Fruit fly (Drosophila melanogaster) whole organism, embryonic: ENCODE data around the gene GluProRS.
A peak's percentile ranks its signal among the peaks of the same experiment; 100 is the strongest.

Experiments
- Abd-B ChIP-seq: fragments of 200-800 bp; sonication (Bioruptor generic); optimal IDR thresholded peaks from 2 replicates; lab custom pipeline; 2018; ENCODE audit warnings: missing biosample characterization, mild to moderate bottlenecking, missing genetic modification characterization, moderate library complexity
- Aef1 ChIP-seq: fragments of 200-800 bp; sonication (Bioruptor generic); IDR thresholded peaks from 3 replicates; pipeline ENCODE4 v1.3.6; 2022; ENCODE audit warnings: missing biosample characterization, missing genetic modification characterization
- Asciz ChIP-seq: fragments of 200-800 bp; sonication (Bioruptor generic); optimal IDR thresholded peaks from 2 replicates; lab custom pipeline; 2017; ENCODE audit warnings: missing biosample characterization, mild to moderate bottlenecking, missing genetic modification characterization, missing genetic modification reagents
- Atf6 ChIP-seq: fragments of 200-800 bp; sonication (Bioruptor generic); IDR thresholded peaks from 2 replicates; pipeline ENCODE4 v1.3.6; 2022; ENCODE audit warnings: missing biosample characterization, missing genetic modification characterization
- BtbVII ChIP-seq: fragments of 200-800 bp; sonication (Bioruptor generic); optimal IDR thresholded peaks from 3 replicates; lab custom pipeline; 2017; ENCODE audit warnings: missing biosample characterization, mild to moderate bottlenecking, missing genetic modification characterization
- CG1024 ChIP-seq: fragments of 200-800 bp; sonication (Bioruptor generic); IDR thresholded peaks from 2 replicates; pipeline ENCODE4 v1.3.6; 2022; ENCODE audit warnings: missing biosample characterization, missing genetic modification characterization
- CG10654 ChIP-seq: fragments of 200-800 bp; sonication (Bioruptor generic); optimal IDR thresholded peaks from 2 replicates; lab custom pipeline; 2016; ENCODE audit warnings: missing biosample characterization, missing genetic modification characterization
- CG13424 ChIP-seq: fragments of 200-800 bp; sonication (Bioruptor generic); optimal IDR thresholded peaks from 2 replicates; lab custom pipeline; 2019; ENCODE audit warnings: missing biosample characterization, mild to moderate bottlenecking, missing genetic modification characterization, moderate library complexity
- CG13775 ChIP-seq: fragments of 200-800 bp; sonication (Bioruptor generic); optimal IDR thresholded peaks from 3 replicates; lab custom pipeline; 2017; ENCODE audit warnings: missing biosample characterization, mild to moderate bottlenecking, missing genetic modification characterization
- CG3838 ChIP-seq: fragments of 200-800 bp; sonication (Bioruptor generic); optimal IDR thresholded peaks from 3 replicates; lab custom pipeline; 2016; ENCODE audit warnings: missing biosample characterization, missing genetic modification characterization
- CG4282 ChIP-seq: fragments of 200-800 bp; sonication (Bioruptor generic); optimal IDR thresholded peaks from 2 replicates; lab custom pipeline; 2016; ENCODE audit warnings: missing biosample characterization, missing genetic modification characterization
- CG5180 ChIP-seq: fragments of 200-800 bp; sonication (Bioruptor generic); optimal IDR thresholded peaks from 3 replicates; lab custom pipeline; 2017; ENCODE audit warnings: missing biosample characterization, missing genetic modification characterization, mild to moderate bottlenecking, moderate library complexity, missing genetic modification reagents
- CG5953 ChIP-seq: fragments of 200-800 bp; sonication (Bioruptor generic); IDR thresholded peaks from 2 replicates; pipeline ENCODE4 v1.3.6; 2022; ENCODE audit warnings: missing biosample characterization, missing genetic modification characterization
- CG6683 ChIP-seq: fragments of 200-800 bp; sonication (Bioruptor generic); optimal IDR thresholded peaks from 2 replicates; lab custom pipeline; 2017; ENCODE audit warnings: missing biosample characterization, mild to moderate bottlenecking, missing genetic modification characterization, missing genetic modification reagents
- Doc2 ChIP-seq: fragments of 200-800 bp; sonication (Bioruptor generic); IDR thresholded peaks from 2 replicates; pipeline ENCODE4 v1.3.6; 2022; ENCODE audit warnings: missing biosample characterization, missing genetic modification characterization
- Drgx ChIP-seq: fragments of 200-800 bp; sonication (Bioruptor generic); IDR thresholded peaks from 2 replicates; pipeline ENCODE4 v1.3.6; 2022; ENCODE audit warnings: missing biosample characterization, missing genetic modification characterization
- Gug ChIP-seq: fragments of 200-800 bp; sonication (Bioruptor generic); IDR thresholded peaks from 4 replicates; pipeline ENCODE4 v1.3.6; 2022; ENCODE audit warnings: missing biosample characterization, missing genetic modification characterization
- Hr39 ChIP-seq: fragments of >200 bp; optimal IDR thresholded peaks from 2 replicates; lab custom pipeline; 2017
- Hr51 ChIP-seq, 2 experiments: fragments of 200-800 bp; sonication (Bioruptor generic); optimal IDR thresholded peaks; 2 replicates in 1 of 2; 3 replicates in 1 of 2; lab custom pipeline; 2016 to 2018; ENCODE audit warnings: missing biosample characterization in 2 of 2, missing genetic modification characterization in 2 of 2, mild to moderate bottlenecking in 1 of 2, moderate library complexity in 1 of 2
- Mrtf ChIP-seq: fragments of 200-800 bp; sonication (Bioruptor generic); IDR thresholded peaks from 3 replicates; pipeline ENCODE4 v1.3.6; 2022; ENCODE audit warnings: missing biosample characterization, missing genetic modification characterization
- Myb ChIP-seq: fragments of 200-800 bp; sonication (Bioruptor generic); optimal IDR thresholded peaks from 2 replicates; lab custom pipeline; 2016; ENCODE audit warnings: missing biosample characterization, missing genetic modification characterization
- Nf-YA ChIP-seq: fragments of 200-800 bp; sonication (Bioruptor generic); IDR thresholded peaks from 2 replicates; pipeline ENCODE4 v1.3.6; 2022; ENCODE audit warnings: missing biosample characterization, missing genetic modification characterization
- Scr ChIP-seq: fragments of 200-800 bp; sonication (Bioruptor generic); IDR thresholded peaks from 2 replicates; pipeline ENCODE4 v1.3.6; 2022; ENCODE audit warnings: missing biosample characterization, missing genetic modification characterization; ENCODE audit not compliant: partially characterized antibody
- Sox100B ChIP-seq: fragments of 200-800 bp; sonication (Bioruptor generic); optimal IDR thresholded peaks from 3 replicates; lab custom pipeline; 2018; ENCODE audit warnings: missing biosample characterization, mild to moderate bottlenecking, missing genetic modification characterization
- Taf1 ChIP-seq: fragments of 200-800 bp; sonication (Bioruptor generic); IDR thresholded peaks from 2 replicates; pipeline ENCODE4 v1.3.6; 2022; ENCODE audit warnings: missing biosample characterization, missing genetic modification characterization
- YL-1 ChIP-seq: fragments of 200-800 bp; sonication (Bioruptor generic); optimal IDR thresholded peaks from 3 replicates; lab custom pipeline; 2017; ENCODE audit warnings: missing biosample characterization, mild to moderate bottlenecking, missing genetic modification characterization
- ap ChIP-seq: fragments of 200-800 bp; sonication (Bioruptor generic); IDR thresholded peaks from 2 replicates; pipeline ENCODE4 v1.3.6; 2022; ENCODE audit warnings: missing biosample characterization, missing genetic modification characterization
- bab2 ChIP-seq: fragments of 200-800 bp; sonication (Bioruptor generic); optimal IDR thresholded peaks from 2 replicates; lab custom pipeline; 2016; ENCODE audit warnings: missing biosample characterization, missing genetic modification characterization
- chinmo ChIP-seq: fragments of 200-800 bp; sonication (Bioruptor generic); IDR thresholded peaks from 4 replicates; pipeline ENCODE4 v1.3.6; 2022; ENCODE audit warnings: missing biosample characterization, missing genetic modification characterization; ENCODE audit not compliant: partially characterized antibody
- chn ChIP-seq: fragments of 200-800 bp; sonication (Bioruptor generic); optimal IDR thresholded peaks from 2 replicates; lab custom pipeline; 2016; ENCODE audit warnings: missing biosample characterization, missing genetic modification characterization
- danr ChIP-seq: fragments of 200-800 bp; sonication (Bioruptor generic); IDR thresholded peaks from 2 replicates; pipeline ENCODE4 v1.3.6; 2022; ENCODE audit warnings: missing biosample characterization, missing genetic modification characterization
- dati ChIP-seq: fragments of 200-800 bp; sonication (Bioruptor generic); IDR thresholded peaks from 2 replicates; pipeline ENCODE4 v1.3.6; 2022; ENCODE audit warnings: missing biosample characterization, missing genetic modification characterization
- dm ChIP-seq: fragments of 200-800 bp; sonication (Bioruptor generic); optimal IDR thresholded peaks from 3 replicates; lab custom pipeline; 2016; ENCODE audit warnings: missing biosample characterization, missing genetic modification characterization
- dmrt11E ChIP-seq: fragments of 200-800 bp; sonication (Bioruptor generic); optimal IDR thresholded peaks from 3 replicates; lab custom pipeline; 2018; ENCODE audit warnings: missing biosample characterization, mild to moderate bottlenecking, missing genetic modification characterization, moderate library complexity
- dysf ChIP-seq: fragments of 200-800 bp; sonication (Bioruptor generic); IDR thresholded peaks from 3 replicates; pipeline ENCODE4 v1.3.6; 2022; ENCODE audit warnings: missing biosample characterization, missing genetic modification characterization
- fu2 ChIP-seq: fragments of 200-800 bp; sonication (Bioruptor generic); optimal IDR thresholded peaks from 2 replicates; lab custom pipeline; 2016; ENCODE audit warnings: missing biosample characterization, missing genetic modification characterization
- grn ChIP-seq: fragments of 200-800 bp; sonication (Bioruptor generic); optimal IDR thresholded peaks from 3 replicates; lab custom pipeline; 2017; ENCODE audit warnings: missing biosample characterization, missing genetic modification characterization
- gsb-n ChIP-seq: fragments of 200-800 bp; sonication (Bioruptor generic); optimal IDR thresholded peaks from 3 replicates; lab custom pipeline; 2018; ENCODE audit warnings: missing biosample characterization, mild to moderate bottlenecking, missing genetic modification characterization
- jing ChIP-seq: fragments of 200-800 bp; sonication (Bioruptor generic); optimal IDR thresholded peaks from 2 replicates; lab custom pipeline; 2018; ENCODE audit warnings: missing biosample characterization, mild to moderate bottlenecking, missing genetic modification characterization
- lmd ChIP-seq: fragments of 200-800 bp; sonication (Bioruptor generic); IDR thresholded peaks from 2 replicates; pipeline ENCODE4 v1.3.6; 2022; ENCODE audit warnings: missing biosample characterization, missing genetic modification characterization
- phol ChIP-seq: fragments of 200-800 bp; sonication (Bioruptor generic); optimal IDR thresholded peaks from 3 replicates; lab custom pipeline; 2018; ENCODE audit warnings: missing biosample characterization, mild to moderate bottlenecking, missing genetic modification characterization, moderate library complexity
- pnt ChIP-seq: fragments of 200-800 bp; sonication (Bioruptor generic); optimal IDR thresholded peaks from 3 replicates; lab custom pipeline; 2016; ENCODE audit warnings: missing biosample characterization, missing genetic modification characterization
- ranshi ChIP-seq: fragments of 200-800 bp; sonication (Bioruptor generic); IDR thresholded peaks from 2 replicates; pipeline ENCODE4 v1.3.6; 2022; ENCODE audit warnings: missing biosample characterization, missing genetic modification characterization
- ro ChIP-seq: fragments of 200-800 bp; sonication (Bioruptor generic); IDR thresholded peaks from 2 replicates; pipeline ENCODE4 v1.3.6; 2022; ENCODE audit warnings: missing biosample characterization, missing genetic modification characterization
- sc ChIP-seq, 3 experiments: fragments of >200 bp in 2 of 3; fragments of 200-800 bp in 1 of 3; sonication (Bioruptor generic) in 1 of 3; optimal IDR thresholded peaks; 2 replicates in 2 of 3; 3 replicates in 1 of 3; lab custom pipeline; 2017; ENCODE audit warnings: mild to moderate bottlenecking in 1 of 3, missing biosample characterization in 1 of 3, missing genetic modification characterization in 1 of 3, missing genetic modification reagents in 1 of 3
- trh ChIP-seq: fragments of 200-800 bp; sonication (Bioruptor generic); optimal IDR thresholded peaks from 2 replicates; lab custom pipeline; 2016; ENCODE audit warnings: missing biosample characterization, missing genetic modification characterization
- wor ChIP-seq: fragments of 200-800 bp; sonication (Bioruptor generic); IDR thresholded peaks from 2 replicates; pipeline ENCODE4 v1.3.6; 2022; ENCODE audit warnings: missing biosample characterization, missing genetic modification characterization
- zen ChIP-seq: fragments of 200-800 bp; sonication (Bioruptor generic); optimal IDR thresholded peaks from 3 replicates; lab custom pipeline; 2018; ENCODE audit warnings: missing biosample characterization, mild to moderate bottlenecking, missing genetic modification characterization, moderate library complexity

Gene GluProRS

DNA sequence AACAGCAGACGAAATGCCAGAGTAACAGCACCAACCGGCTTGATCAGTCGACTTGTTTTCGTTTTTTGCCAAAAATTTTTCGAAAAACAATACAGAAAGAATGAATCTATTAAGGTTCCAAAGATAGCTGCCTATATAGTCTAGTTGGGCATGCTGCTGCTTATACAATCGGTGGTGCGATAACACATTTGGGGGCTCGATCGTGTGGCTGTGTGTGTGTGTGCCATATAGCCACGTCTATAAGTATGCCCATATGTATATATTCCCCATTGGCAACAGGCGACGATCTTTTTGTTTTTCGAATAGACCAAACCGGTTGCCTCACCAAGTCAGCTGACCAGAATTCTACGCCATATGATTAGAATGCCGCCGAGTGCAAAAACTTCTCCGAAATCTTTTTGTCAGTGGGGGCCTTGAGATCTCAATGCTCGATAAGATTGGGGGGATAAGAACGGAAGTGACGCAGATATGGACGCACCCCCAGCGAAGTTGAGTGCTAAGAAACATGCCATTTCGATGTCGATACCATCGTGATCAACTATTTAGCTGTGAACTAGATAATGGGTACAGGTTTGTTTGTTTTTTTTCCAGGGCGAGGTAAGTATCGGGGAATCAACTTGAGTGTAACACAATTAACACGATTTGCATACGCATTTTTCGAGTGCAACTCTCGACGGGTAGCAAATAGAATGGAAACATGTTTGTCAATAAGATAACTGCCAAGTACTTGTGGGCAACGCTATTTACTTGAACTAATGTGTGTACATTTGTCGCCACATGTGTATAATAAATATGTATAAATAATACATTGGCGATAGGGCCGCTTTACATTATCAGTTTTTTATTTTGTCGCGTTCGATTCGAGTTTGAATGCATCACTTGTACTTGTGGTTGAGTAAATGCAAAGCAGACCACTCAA, 18.0 kb downstream of the GluProRS start (continued):
- peak; percentile 85 for TF ChIP-seq ranshi
- peak; percentile 87 for TF ChIP-seq gsb-n (tag; lab: Kevin White, UChicago)
- peak; percentile 83; the same call in 1 of the 2 replicates for TF ChIP-seq CG1024 (GFP tag; lab: Robert Waterston, UW)
- TF ChIP-seq Gug (GFP tag; lab: Robert Waterston, UW), result no peak
- peak; percentile 41; the same call in 1 of the 3 replicates for TF ChIP-seq dysf (GFP tag; lab: Robert Waterston, UW)
- TF ChIP-seq Hr51 (GFP tag; optimal IDR thresholded peaks at IDR 0.05; lab: Kevin White, UChicago), result peak; percentile 39 to 40
- peak; percentile 76 for TF ChIP-seq CG3838 (GFP tag; lab: Kevin White, UChicago)
- peak; percentile 70 for TF ChIP-seq CG13775 (GFP tag; lab: Kevin White, UChicago)
- peak; percentile 87 for TF ChIP-seq dmrt11E
- peak; percentile 41; the same call in 1 of the 2 replicates for TF ChIP-seq wor (GFP tag; lab: Robert Waterston, UW)
- TF ChIP-seq fu2 (GFP tag; lab: Kevin White, UChicago), result peak; percentile 4
- no peak for TF ChIP-seq dati (GFP tag; lab: Robert Waterston, UW)
- peak; percentile 63; the same call in 1 of the 2 replicates for TF ChIP-seq Nf-YA
- TF ChIP-seq CG10654 (GFP tag; lab: Kevin White, UChicago), result peak; percentile 76
- peak; percentile 29; the same call in 1 of the 2 replicates for TF ChIP-seq ap
- TF ChIP-seq Hr39 (lab: Kevin White, UChicago), result no peak
- no peak for TF ChIP-seq CG4282 (GFP tag; lab: Kevin White, UChicago)
- peak; percentile 72 for TF ChIP-seq BtbVII (GFP tag; lab: Kevin White, UChicago)
- TF ChIP-seq dm, result peak; percentile 15
- TF ChIP-seq Taf1 (GFP tag; lab: Robert Waterston, UW), result no peak; the same call in 1 of the 2 replicates
- peak; percentile 84 for TF ChIP-seq bab2 (GFP tag; lab: Kevin White, UChicago)
- TF ChIP-seq zen, result peak; percentile 57
- TF ChIP-seq chn (GFP tag; lab: Kevin White, UChicago), result peak; percentile 47
- TF ChIP-seq Aef1, result no peak
- peak; percentile 78 for TF ChIP-seq Atf6 (GFP tag; lab: Robert Waterston, UW)
- TF ChIP-seq YL-1 (GFP tag; lab: Kevin White, UChicago), result peak; percentile 82
- TF ChIP-seq danr (GFP tag; lab: Robert Waterston, UW), result peak; percentile 76
- TF ChIP-seq chinmo (GFP tag; lab: Robert Waterston, UW), result peak; percentile 87; the same call in 3 of the 4 replicates
- TF ChIP-seq Asciz (GFP tag; lab: Kevin White, UChicago), result peak; percentile 97
- TF ChIP-seq lmd (GFP tag; lab: Robert Waterston, UW), result no peak
- peak; percentile 6 for TF ChIP-seq phol (tag; lab: Kevin White, UChicago)
- TF ChIP-seq pnt (GFP tag; lab: Kevin White, UChicago), result peak; percentile 12
- peak; percentile 8 for TF ChIP-seq Abd-B
- TF ChIP-seq CG5953, result peak; percentile 65; the same call in 1 of the 2 replicates
- TF ChIP-seq Mrtf (GFP tag; lab: Robert Waterston, UW), result peak; percentile 43; the same call in 1 of the 3 replicates
- TF ChIP-seq Myb (GFP tag; lab: Kevin White, UChicago), result no peak
- TF ChIP-seq Scr (GFP tag; lab: Robert Waterston, UW), result no peak
- peak; percentile 22 for TF ChIP-seq jing (GFP tag; lab: Kevin White, UChicago)
- peak; percentile 92 for TF ChIP-seq grn (GFP tag; lab: Kevin White, UChicago)
- TF ChIP-seq CG5180 (GFP tag; lab: Kevin White, UChicago), result peak; percentile 86
- peak; percentile 72 for TF ChIP-seq CG6683 (GFP tag; lab: Kevin White, UChicago)
- TF ChIP-seq sc (optimal IDR thresholded peaks at IDR 0.05; lab: Kevin White, UChicago), result no peak
- TF ChIP-seq sc (GFP tag; optimal IDR thresholded peaks at IDR 0.05; lab: Kevin White, UChicago), result peak; percentile 88
- no peak for TF ChIP-seq Doc2 (GFP tag; lab: Robert Waterston, UW)
- peak; percentile 53 for TF ChIP-seq Drgx
- TF ChIP-seq CG13424 (tag; lab: Kevin White, UChicago), result peak; percentile 77
- peak; percentile 80 for TF ChIP-seq trh (GFP tag; lab: Kevin White, UChicago)
- peak; percentile 90 for TF ChIP-seq Sox100B (GFP tag; lab: Kevin White, UChicago)
- no peak for TF ChIP-seq ro
